Fruit fly (Drosophila melanogaster) whole organism, embryonic: ENCODE data around the gene CG9570.

Source experiments
- CG12391 ChIP-seq: fragments of 200-800 bp; sonication (Bioruptor generic); optimal IDR thresholded peaks from 3 replicates; lab custom pipeline; 2018; ENCODE audit warnings: missing biosample characterization, mild to moderate bottlenecking, missing genetic modification characterization, moderate library complexity
- CG13894 ChIP-seq: fragments of 200-800 bp; sonication (Bioruptor generic); optimal IDR thresholded peaks from 3 replicates; lab custom pipeline; 2018; ENCODE audit warnings: missing biosample characterization, mild to moderate bottlenecking, missing genetic modification characterization, moderate library complexity
- CG14014 ChIP-seq: fragments of 200-800 bp; sonication (Bioruptor generic); IDR thresholded peaks from 2 replicates; pipeline ENCODE4 v1.3.6; 2022; ENCODE audit warnings: missing biosample characterization, missing genetic modification characterization
- CG14050 ChIP-seq: fragments of 200-800 bp; sonication (Bioruptor generic); IDR thresholded peaks from 3 replicates; pipeline ENCODE4 v1.3.6; 2022; ENCODE audit warnings: missing biosample characterization, missing genetic modification characterization
- CG14441 ChIP-seq: fragments of 200-800 bp; sonication (Bioruptor generic); IDR thresholded peaks from 2 replicates; pipeline ENCODE4 v1.3.6; 2022; ENCODE audit warnings: missing biosample characterization, missing genetic modification characterization
- CG16815 ChIP-seq: fragments of 200-800 bp; sonication (Bioruptor generic); optimal IDR thresholded peaks from 3 replicates; lab custom pipeline; 2017; ENCODE audit warnings: missing biosample characterization, mild to moderate bottlenecking, missing genetic modification characterization
- CG18764 ChIP-seq: fragments of 200-800 bp; sonication (Bioruptor generic); optimal IDR thresholded peaks from 3 replicates; lab custom pipeline; 2016; ENCODE audit warnings: missing biosample characterization, missing genetic modification characterization
- CG30403 ChIP-seq: fragments of 200-800 bp; sonication (Bioruptor generic); optimal IDR thresholded peaks from 3 replicates; lab custom pipeline; 2016; ENCODE audit warnings: missing biosample characterization, missing genetic modification characterization
- CG31388 ChIP-seq: fragments of 200-800 bp; sonication (Bioruptor generic); optimal IDR thresholded peaks from 2 replicates; lab custom pipeline; 2016; ENCODE audit warnings: missing biosample characterization, missing genetic modification characterization
- CG3163 ChIP-seq: fragments of 200-800 bp; sonication (Bioruptor generic); optimal IDR thresholded peaks from 3 replicates; lab custom pipeline; 2016; ENCODE audit warnings: missing biosample characterization, missing genetic modification characterization
- CG9876 ChIP-seq: fragments of 200-800 bp; sonication (Bioruptor generic); optimal IDR thresholded peaks from 2 replicates; lab custom pipeline; 2016; ENCODE audit warnings: missing biosample characterization, missing genetic modification characterization
- Deaf1 ChIP-seq: fragments of 200-800 bp; optimal IDR thresholded peaks from 3 replicates; lab custom pipeline; 2019; ENCODE audit warnings: missing biosample characterization, mild to moderate bottlenecking, missing genetic modification characterization, moderate library complexity
- Dip2 ChIP-seq: fragments of 200-800 bp; sonication (Bioruptor generic); IDR thresholded peaks from 2 replicates; pipeline ENCODE4 v1.3.6; 2022; ENCODE audit warnings: missing biosample characterization, missing genetic modification characterization
- Dll ChIP-seq: fragments of 200-800 bp; sonication (Bioruptor generic); IDR thresholded peaks from 4 replicates; pipeline ENCODE4 v1.3.6; 2022; ENCODE audit warnings: missing biosample characterization, missing genetic modification characterization; ENCODE audit not compliant: partially characterized antibody
- Ets97D ChIP-seq: fragments of 200-800 bp; sonication (Bioruptor generic); optimal IDR thresholded peaks from 3 replicates; lab custom pipeline; 2016; ENCODE audit warnings: missing biosample characterization, missing genetic modification characterization
- Gug ChIP-seq: fragments of 200-800 bp; sonication (Bioruptor generic); IDR thresholded peaks from 4 replicates; pipeline ENCODE4 v1.3.6; 2022; ENCODE audit warnings: missing biosample characterization, missing genetic modification characterization
- Hey ChIP-seq: fragments of 200-800 bp; sonication (Bioruptor generic); optimal IDR thresholded peaks from 3 replicates; lab custom pipeline; 2018; ENCODE audit warnings: missing biosample characterization, mild to moderate bottlenecking, missing genetic modification characterization
- Hmr ChIP-seq: fragments of 200-800 bp; sonication (Bioruptor generic); optimal IDR thresholded peaks from 3 replicates; lab custom pipeline; 2017; ENCODE audit warnings: mild to moderate bottlenecking, missing biosample characterization, missing genetic modification reagents, missing genetic modification characterization
- Hr39 ChIP-seq: fragments of >200 bp; optimal IDR thresholded peaks from 2 replicates; lab custom pipeline; 2017
- Hsf ChIP-seq: fragments of 200-800 bp; sonication (Bioruptor generic); optimal IDR thresholded peaks from 3 replicates; lab custom pipeline; 2016; ENCODE audit warnings: missing biosample characterization, missing genetic modification characterization
- Jarid2 ChIP-seq: fragments of 200-800 bp; sonication (Bioruptor generic); optimal IDR thresholded peaks from 3 replicates; lab custom pipeline; 2017; ENCODE audit warnings: mild to moderate bottlenecking, missing biosample characterization, missing genetic modification reagents, missing genetic modification characterization
- Lpt ChIP-seq: fragments of >200 bp; optimal IDR thresholded peaks from 2 replicates; lab custom pipeline; 2018; ENCODE audit warnings: missing biosample characterization, missing genetic modification characterization
- Nf-YC ChIP-seq: fragments of 200-800 bp; optimal IDR thresholded peaks from 3 replicates; lab custom pipeline; 2019; ENCODE audit warnings: missing biosample characterization, mild to moderate bottlenecking, missing genetic modification characterization, moderate library complexity
- Opbp ChIP-seq: fragments of 200-800 bp; sonication (Bioruptor generic); IDR thresholded peaks from 3 replicates; pipeline ENCODE4 v1.3.6; 2022; ENCODE audit warnings: missing biosample characterization, missing genetic modification characterization; ENCODE audit not compliant: partially characterized antibody
- Optix ChIP-seq: fragments of 200-800 bp; sonication (Bioruptor generic); IDR thresholded peaks from 3 replicates; pipeline ENCODE4 v1.3.6; 2022; ENCODE audit warnings: missing biosample characterization, missing genetic modification characterization
- Ptx1 ChIP-seq: fragments of 200-800 bp; sonication (Bioruptor generic); IDR thresholded peaks from 2 replicates; pipeline ENCODE4 v1.3.6; 2022; ENCODE audit warnings: missing biosample characterization, missing genetic modification characterization
- TFAM ChIP-seq: fragments of 200-800 bp; sonication (Bioruptor generic); optimal IDR thresholded peaks from 2 replicates; lab custom pipeline; 2017; ENCODE audit warnings: missing biosample characterization, missing genetic modification characterization, inconsistent platforms
- Taf1 ChIP-seq: fragments of 200-800 bp; sonication (Bioruptor generic); IDR thresholded peaks from 2 replicates; pipeline ENCODE4 v1.3.6; 2022; ENCODE audit warnings: missing biosample characterization, missing genetic modification characterization
- Tbp ChIP-seq: fragments of >200 bp; optimal IDR thresholded peaks from 2 replicates; lab custom pipeline; 2018; ENCODE audit warnings: missing biosample characterization, missing genetic modification characterization
- Trl ChIP-seq, 3 experiments: fragments of >200 bp in 2 of 3; fragments of 200-800 bp in 1 of 3; sonication (Bioruptor generic) in 1 of 3; optimal IDR thresholded peaks; 2 replicates in 1 of 3; 3 replicates in 2 of 3; lab custom pipeline; 2016 to 2017; ENCODE audit warnings: missing biosample characterization in 1 of 3, missing genetic modification characterization in 1 of 3
- abd-A ChIP-seq: fragments of 200-800 bp; sonication (Bioruptor generic); optimal IDR thresholded peaks from 3 replicates; lab custom pipeline; 2019; ENCODE audit warnings: missing biosample characterization, mild to moderate bottlenecking, missing genetic modification characterization, moderate library complexity
- ash1 ChIP-seq: fragments of 200-800 bp; sonication (Bioruptor generic); optimal IDR thresholded peaks from 2 replicates; lab custom pipeline; 2018; ENCODE audit warnings: missing biosample characterization, mild to moderate bottlenecking, missing genetic modification characterization
- br ChIP-seq: fragments of >200 bp; optimal IDR thresholded peaks from 2 replicates; lab custom pipeline; 2017
- cas ChIP-seq: fragments of 200-800 bp; sonication (Bioruptor generic); IDR thresholded peaks from 2 replicates; pipeline ENCODE4 v1.3.6; 2022; ENCODE audit warnings: missing biosample characterization, missing genetic modification characterization
- chinmo ChIP-seq: fragments of 200-800 bp; sonication (Bioruptor generic); IDR thresholded peaks from 4 replicates; pipeline ENCODE4 v1.3.6; 2022; ENCODE audit warnings: missing biosample characterization, missing genetic modification characterization; ENCODE audit not compliant: partially characterized antibody
- dimm ChIP-seq: fragments of 200-800 bp; sonication (Bioruptor generic); IDR thresholded peaks from 2 replicates; pipeline ENCODE4 v1.3.6; 2022; ENCODE audit warnings: missing biosample characterization, missing genetic modification characterization
- ken ChIP-seq: fragments of 200-800 bp; sonication (Bioruptor generic); IDR thresholded peaks from 3 replicates; pipeline ENCODE4 v1.3.6; 2022; ENCODE audit warnings: missing biosample characterization, missing genetic modification characterization
- klu ChIP-seq: fragments of 200-800 bp; sonication (Bioruptor generic); IDR thresholded peaks from 2 replicates; pipeline ENCODE4 v1.3.6; 2022; ENCODE audit warnings: missing biosample characterization, missing genetic modification characterization
- nau ChIP-seq: fragments of 200-800 bp; sonication (Bioruptor generic); optimal IDR thresholded peaks from 3 replicates; lab custom pipeline; 2017; ENCODE audit warnings: missing biosample characterization, mild to moderate bottlenecking, missing genetic modification characterization, missing genetic modification reagents
- nerfin-2 ChIP-seq: fragments of 200-800 bp; sonication (Bioruptor generic); IDR thresholded peaks from 2 replicates; pipeline ENCODE4 v1.3.6; 2022; ENCODE audit warnings: missing biosample characterization, missing genetic modification characterization; ENCODE audit not compliant: partially characterized antibody
- phol ChIP-seq: fragments of 200-800 bp; sonication (Bioruptor generic); optimal IDR thresholded peaks from 3 replicates; lab custom pipeline; 2018; ENCODE audit warnings: missing biosample characterization, mild to moderate bottlenecking, missing genetic modification characterization, moderate library complexity
- slou ChIP-seq: fragments of 200-800 bp; sonication (Bioruptor generic); optimal IDR thresholded peaks from 3 replicates; lab custom pipeline; 2016; ENCODE audit warnings: missing biosample characterization, missing genetic modification characterization
- tgo ChIP-seq: fragments of 200-800 bp; sonication (Bioruptor generic); IDR thresholded peaks from 3 replicates; pipeline ENCODE4 v1.3.6; 2022; ENCODE audit warnings: missing biosample characterization, missing genetic modification characterization
- toy ChIP-seq: fragments of 200-800 bp; sonication (Bioruptor generic); IDR thresholded peaks from 2 replicates; pipeline ENCODE4 v1.3.6; 2022; ENCODE audit warnings: missing biosample characterization, missing genetic modification characterization

The CG9570 gene

DNA sequence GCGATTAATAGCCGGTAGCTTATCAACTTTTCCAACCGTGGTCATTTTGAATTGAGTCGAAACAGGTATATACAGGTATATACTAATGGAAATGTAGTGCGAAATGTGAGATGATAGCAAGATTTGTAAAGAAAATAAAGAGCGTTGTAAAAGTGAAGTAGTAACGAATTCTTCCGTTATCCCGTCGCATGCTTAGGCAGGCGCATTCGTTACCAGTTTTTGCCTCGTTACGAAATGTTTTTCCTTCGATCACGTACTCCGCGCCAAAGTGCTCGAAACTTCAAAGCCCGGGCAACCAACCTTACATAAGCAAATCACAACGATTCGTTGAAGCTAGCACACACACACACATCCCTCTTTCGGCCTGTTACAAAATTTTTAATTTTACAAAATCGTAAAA, at the start of gene CG9570:
Gene CG9570 (plus strand): TSS at position 301 of the 400 bp plus-strand sequence.
- no peak for TF ChIP-seq Hey (tag; lab: Kevin White, UChicago)
- no peak for TF ChIP-seq slou (GFP tag; lab: Kevin White, UChicago)
- TF ChIP-seq Optix (GFP tag; lab: Robert Waterston, UW): no peak
- no peak for TF ChIP-seq dimm (GFP tag; lab: Robert Waterston, UW)
- no peak for TF ChIP-seq CG14441 (GFP tag; lab: Robert Waterston, UW)
- TF ChIP-seq cas (GFP tag; lab: Robert Waterston, UW): no peak
- TF ChIP-seq klu (GFP tag; lab: Robert Waterston, UW): no peak
- TF ChIP-seq Dll (GFP tag; lab: Robert Waterston, UW): no peak

DNA sequence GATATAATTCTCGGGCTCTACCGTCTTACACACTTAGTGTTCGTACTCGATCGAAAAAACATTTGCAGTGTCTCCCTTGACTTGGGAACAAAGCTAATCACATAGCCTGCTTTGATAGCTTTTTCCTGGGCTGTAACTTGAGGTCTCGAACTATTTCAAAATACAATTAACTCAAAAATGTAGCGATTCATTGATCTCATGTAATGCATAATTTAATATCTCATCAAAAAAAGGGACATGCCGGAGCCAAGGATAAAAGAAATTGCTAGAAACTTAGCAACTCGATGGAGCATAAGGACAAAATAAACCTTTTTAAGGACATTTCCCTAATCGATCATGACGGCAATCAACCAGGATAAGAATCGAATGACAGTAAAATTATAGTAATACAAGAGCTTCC, 49.1 kb upstream of the CG9570 start, which contains the start of gene lky:
Gene lky (minus strand): TSS at position 101 of the 400 bp plus-strand sequence.
- TF ChIP-seq CG30403 (GFP tag; lab: Kevin White, UChicago) (no peak), Gug (GFP tag; lab: Robert Waterston, UW) (no peak), phol (tag; lab: Kevin White, UChicago) (no peak), ash1 (no peak), toy (no peak), CG9876 (no peak), CG31388 (no peak), CG18764 (no peak), CG13894 (no peak), tgo (GFP tag; lab: Robert Waterston, UW) (no peak)

DNA sequence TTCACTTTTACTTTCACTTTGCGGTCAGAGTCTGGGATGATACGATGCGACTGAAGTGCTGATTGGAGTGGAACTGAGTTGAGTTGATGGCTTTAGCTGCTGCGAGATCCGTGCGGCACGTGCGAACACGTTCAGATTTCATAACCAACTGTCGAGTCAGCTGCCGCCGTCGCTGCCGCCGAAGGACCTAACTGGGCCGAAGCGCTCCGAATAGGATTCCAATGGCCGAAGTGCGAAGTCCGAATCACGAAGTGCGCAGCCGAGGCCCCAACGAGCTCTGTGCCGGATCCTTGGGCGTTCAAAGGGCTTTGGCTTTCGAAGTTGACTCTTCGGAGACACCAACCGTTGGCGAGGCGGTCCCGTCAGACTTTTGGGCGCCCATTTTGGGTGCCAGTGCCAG, 11.5 kb downstream of the CG9570 start, which contains the start of gene Dop2R:
Gene Dop2R (minus strand): TSS at position 131 of the 400 bp plus-strand sequence.
- TF ChIP-seq Hsf (GFP tag; lab: Kevin White, UChicago) (no peak), abd-A (peak; percentile 18), CG3163 (GFP tag; lab: Kevin White, UChicago) (peak; percentile 56), Deaf1 (tag; lab: Kevin White, UChicago) (peak; percentile 96), Jarid2 (GFP tag; lab: Kevin White, UChicago) (peak; percentile 22), Nf-YC (tag; lab: Kevin White, UChicago) (peak; percentile 23)

DNA sequence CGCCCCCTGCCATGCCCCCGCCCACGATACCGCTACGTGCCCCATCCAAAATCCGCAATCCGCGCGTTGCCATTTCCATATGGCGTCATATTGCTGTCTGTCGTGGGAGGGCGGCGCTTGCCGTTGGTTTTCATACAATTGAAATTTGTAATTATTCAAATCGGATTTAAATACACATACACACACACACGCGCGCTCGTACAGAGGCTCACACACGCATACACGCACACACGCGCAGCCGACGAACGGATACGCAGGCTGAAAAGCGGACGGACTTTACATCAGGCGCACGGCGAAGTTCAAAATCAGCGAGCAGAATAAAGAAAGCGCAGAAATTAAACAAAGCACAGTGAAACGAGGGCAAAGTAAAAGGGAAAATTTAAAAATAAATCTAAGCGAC, 15.9 kb downstream of the CG9570 start:
- no peak for TF ChIP-seq nerfin-2 (GFP tag; lab: Robert Waterston, UW)
- TF ChIP-seq Dip2: no peak
- TF ChIP-seq CG14014 (GFP tag; lab: Robert Waterston, UW): no peak
- peak; percentile 95 for TF ChIP-seq Hr39

DNA sequence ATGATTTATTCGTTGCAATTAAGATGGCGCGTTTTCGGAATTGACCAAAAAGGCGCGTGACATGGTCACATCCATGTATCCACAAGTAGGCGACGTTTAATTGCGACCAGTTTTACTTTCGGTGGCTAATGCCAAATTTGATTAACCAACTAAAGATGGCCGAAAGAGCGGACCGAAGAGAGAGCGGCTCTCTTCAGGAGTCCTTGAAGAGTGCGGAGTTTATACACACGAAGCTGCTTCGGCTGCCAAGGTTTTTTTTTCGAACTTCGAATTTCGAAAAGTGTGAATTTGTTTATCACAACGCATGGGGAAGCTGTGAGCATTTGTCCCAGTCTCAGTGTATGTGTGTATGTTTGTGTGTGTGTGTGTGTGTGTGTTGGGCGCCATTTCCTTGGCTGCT, 32.7 kb downstream of the CG9570 start:
- TF ChIP-seq CG3163 (GFP tag; lab: Kevin White, UChicago): peak; percentile 67
- peak; percentile 14 for TF ChIP-seq abd-A
- TF ChIP-seq Taf1: no peak
- TF ChIP-seq nau (GFP tag; lab: Kevin White, UChicago): no peak
- peak; percentile 70 for TF ChIP-seq Deaf1 (tag; lab: Kevin White, UChicago)
- TF ChIP-seq Trl (optimal IDR thresholded peaks at IDR 0.05; lab: Kevin White, UChicago): peak in 1 of 2 experiments; percentile 25
- no peak for TF ChIP-seq Trl (GFP tag; optimal IDR thresholded peaks at IDR 0.05; lab: Kevin White, UChicago)
- no peak for TF ChIP-seq Ets97D
- TF ChIP-seq CG12391 (tag; lab: Kevin White, UChicago): no peak

DNA sequence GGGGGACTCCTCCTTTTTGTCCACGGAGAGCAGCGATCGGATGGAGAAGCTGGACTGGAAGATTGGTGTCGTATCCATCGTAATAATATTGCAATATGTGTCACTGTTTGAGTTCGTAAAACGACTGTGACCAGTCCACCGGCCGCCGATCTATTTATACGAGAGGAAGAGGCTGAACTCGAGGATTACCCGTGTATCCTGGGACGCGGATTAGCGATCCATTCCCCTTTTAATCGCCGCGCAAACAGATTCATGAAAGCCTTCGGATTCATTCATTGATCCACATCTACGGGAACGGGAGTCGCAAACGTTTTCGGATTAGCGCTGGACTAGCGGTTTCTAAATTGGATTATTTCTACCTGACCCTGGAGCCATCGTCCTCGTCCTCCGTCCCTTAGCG, 41.2 kb downstream of the CG9570 start, which contains the start of gene fd19B:
Gene fd19B (minus strand): TSS at position 101 of the 400 bp plus-strand sequence.
- no peak for TF ChIP-seq Tbp
- TF ChIP-seq CG18764: no peak
- TF ChIP-seq Ptx1 (GFP tag; lab: Robert Waterston, UW): no peak
- TF ChIP-seq Opbp: no peak
- TF ChIP-seq CG16815 (GFP tag; lab: Kevin White, UChicago): no peak
- TF ChIP-seq ken (GFP tag; lab: Robert Waterston, UW): no peak
- TF ChIP-seq br (lab: Kevin White, UChicago): no peak
- TF ChIP-seq CG14050 (GFP tag; lab: Robert Waterston, UW): no peak
- no peak for TF ChIP-seq chinmo (GFP tag; lab: Robert Waterston, UW)
- TF ChIP-seq Hmr (GFP tag; lab: Kevin White, UChicago): no peak
- no peak for TF ChIP-seq Lpt (GFP tag; lab: Kevin White, UChicago)
- TF ChIP-seq TFAM (GFP tag; lab: Kevin White, UChicago): no peak
